Worm (Caenorhabditis elegans): ENCODE results near the gene F56D2.2.

DNA sequence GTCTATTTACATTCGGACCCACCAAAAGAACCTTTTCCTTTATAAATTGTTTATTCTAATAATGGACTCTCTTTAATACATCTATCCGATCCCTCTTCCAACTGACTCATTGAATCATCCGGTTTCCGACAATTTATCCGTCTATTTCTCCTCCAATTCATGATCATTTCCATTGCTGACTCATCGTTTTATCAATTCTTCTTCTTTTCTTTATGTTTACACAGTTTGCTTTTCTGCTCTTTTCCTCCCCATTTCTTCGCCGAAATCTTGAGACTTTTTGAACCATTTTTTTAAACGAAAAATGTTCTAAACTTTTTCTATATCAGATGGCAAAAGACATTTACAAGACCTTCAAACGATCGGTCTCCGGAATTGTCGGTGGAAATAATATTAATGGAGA lies 8.4 kb downstream of the F56D2.2 start, which contains the start of gene ced-6:
- TF ChIP-seq nhr-11 (tag; optimal IDR thresholded peaks at IDR 0.05) (no peak), nhr-77 (tag; optimal IDR thresholded peaks at IDR 0.05) (no peak), R02D3.7 (tag; optimal IDR thresholded peaks at IDR 0.05) (no peak), alr-1 (tag; optimal IDR thresholded peaks at IDR 0.05) (no peak), mdl-1 (tag; optimal IDR thresholded peaks at IDR 0.05) (no peak), gmeb-1 (tag; optimal IDR thresholded peaks at IDR 0.05) (no peak), snpc-4 (tag; optimal IDR thresholded peaks at IDR 0.05) (no peak), ceh-82 (tag; optimal IDR thresholded peaks at IDR 0.05) (no peak)

All from whole organism, L2 larva.